Fruit fly (Drosophila melanogaster) whole organism, embryonic: ENCODE measurements around the gene Hpr1.

Experiments
- Abd-B ChIP-seq: fragments of 200-800 bp; sonication (Bioruptor generic); optimal IDR thresholded peaks from 2 replicates; lab custom pipeline; 2018; ENCODE audit warnings: missing biosample characterization, mild to moderate bottlenecking, missing genetic modification characterization, moderate library complexity
- Bgb ChIP-seq: fragments of 200-800 bp; sonication (Bioruptor generic); IDR thresholded peaks from 2 replicates; pipeline ENCODE4 v1.3.6; 2022; ENCODE audit warnings: missing biosample characterization, missing genetic modification characterization; ENCODE audit not compliant: partially characterized antibody
- Blimp-1 ChIP-seq: fragments of 200-800 bp; sonication (Bioruptor generic); optimal IDR thresholded peaks from 3 replicates; lab custom pipeline; 2018; ENCODE audit warnings: missing biosample characterization, missing genetic modification characterization, mild to moderate bottlenecking, moderate library complexity, missing genetic modification reagents
- CG1024 ChIP-seq: fragments of 200-800 bp; sonication (Bioruptor generic); IDR thresholded peaks from 2 replicates; pipeline ENCODE4 v1.3.6; 2022; ENCODE audit warnings: missing biosample characterization, missing genetic modification characterization
- CG10462 ChIP-seq: fragments of 200-800 bp; sonication (Bioruptor generic); optimal IDR thresholded peaks from 2 replicates; lab custom pipeline; 2016; ENCODE audit warnings: missing biosample characterization, missing genetic modification characterization
- CG10959 ChIP-seq: fragments of 200-800 bp; sonication (Bioruptor generic); IDR thresholded peaks from 2 replicates; pipeline ENCODE4 v1.3.6; 2022; ENCODE audit warnings: missing biosample characterization, missing genetic modification characterization
- CG11695 ChIP-seq: fragments of 200-800 bp; sonication (Bioruptor generic); IDR thresholded peaks from 3 replicates; pipeline ENCODE4 v1.3.6; 2022; ENCODE audit warnings: missing biosample characterization, missing genetic modification characterization
- CG1233 ChIP-seq: fragments of 200-800 bp; sonication (Bioruptor generic); optimal IDR thresholded peaks from 4 replicates; lab custom pipeline; 2018; ENCODE audit warnings: missing biosample characterization, mild to moderate bottlenecking, missing genetic modification characterization
- CG13296 ChIP-seq: fragments of 200-800 bp; sonication (Bioruptor generic); optimal IDR thresholded peaks from 3 replicates; lab custom pipeline; 2018; ENCODE audit warnings: missing biosample characterization, mild to moderate bottlenecking, missing genetic modification characterization
- CG14710 ChIP-seq: fragments of 200-800 bp; sonication (Bioruptor generic); optimal IDR thresholded peaks from 3 replicates; lab custom pipeline; 2019; ENCODE audit warnings: missing biosample characterization, mild to moderate bottlenecking, missing genetic modification characterization, moderate library complexity
- CG15073 ChIP-seq: fragments of 200-800 bp; sonication (Bioruptor generic); optimal IDR thresholded peaks from 2 replicates; lab custom pipeline; 2016; ENCODE audit warnings: missing biosample characterization, missing genetic modification characterization
- CG15479 ChIP-seq: fragments of 200-800 bp; sonication (Bioruptor generic); optimal IDR thresholded peaks from 3 replicates; lab custom pipeline; 2019; ENCODE audit warnings: missing biosample characterization, mild to moderate bottlenecking, missing genetic modification characterization, moderate library complexity
- CG17361 ChIP-seq: fragments of 200-800 bp; sonication (Bioruptor generic); IDR thresholded peaks from 3 replicates; pipeline ENCODE4 v1.3.6; 2022; ENCODE audit warnings: missing biosample characterization, missing genetic modification characterization
- CG17612 ChIP-seq: fragments of 200-800 bp; sonication (Bioruptor generic); IDR thresholded peaks from 2 replicates; pipeline ENCODE4 v1.3.6; 2022; ENCODE audit warnings: missing biosample characterization, missing genetic modification characterization
- CG17912 ChIP-seq: fragments of 200-800 bp; sonication (Bioruptor generic); optimal IDR thresholded peaks from 2 replicates; lab custom pipeline; 2018; ENCODE audit warnings: missing biosample characterization, mild to moderate bottlenecking, missing genetic modification characterization
- CG1832 ChIP-seq: fragments of 200-800 bp; sonication (Bioruptor generic); optimal IDR thresholded peaks from 2 replicates; lab custom pipeline; 2017; ENCODE audit warnings: missing biosample characterization, mild to moderate bottlenecking, missing genetic modification characterization, inconsistent platforms
- CG18619 ChIP-seq: fragments of 200-800 bp; sonication (Bioruptor generic); optimal IDR thresholded peaks from 3 replicates; lab custom pipeline; 2017; ENCODE audit warnings: missing biosample characterization, mild to moderate bottlenecking, missing genetic modification characterization
- CG2202 ChIP-seq: fragments of 200-800 bp; sonication (Bioruptor generic); optimal IDR thresholded peaks from 2 replicates; lab custom pipeline; 2018; ENCODE audit warnings: missing biosample characterization, mild to moderate bottlenecking, missing genetic modification characterization
- CG33557 ChIP-seq: fragments of 200-800 bp; sonication (Bioruptor generic); optimal IDR thresholded peaks from 2 replicates; lab custom pipeline; 2019; ENCODE audit warnings: missing biosample characterization, mild to moderate bottlenecking, missing genetic modification characterization, moderate library complexity
- CG34224 ChIP-seq: fragments of 200-800 bp; sonication (Bioruptor generic); IDR thresholded peaks from 3 replicates; pipeline ENCODE4 v1.3.6; 2022; ENCODE audit warnings: missing biosample characterization, missing genetic modification characterization; ENCODE audit not compliant: partially characterized antibody
- CG4282 ChIP-seq: fragments of 200-800 bp; sonication (Bioruptor generic); optimal IDR thresholded peaks from 2 replicates; lab custom pipeline; 2016; ENCODE audit warnings: missing biosample characterization, missing genetic modification characterization
- CG6272 ChIP-seq: fragments of 200-800 bp; sonication (Bioruptor generic); IDR thresholded peaks from 2 replicates; pipeline ENCODE4 v1.3.6; 2022; ENCODE audit warnings: missing biosample characterization, missing genetic modification characterization
- CG8388 ChIP-seq: fragments of 200-800 bp; sonication (Bioruptor generic); optimal IDR thresholded peaks from 2 replicates; lab custom pipeline; 2019; ENCODE audit warnings: missing biosample characterization, mild to moderate bottlenecking, missing genetic modification characterization, moderate library complexity
- Dbx ChIP-seq: fragments of 200-800 bp; sonication (Bioruptor generic); IDR thresholded peaks from 3 replicates; pipeline ENCODE4 v1.3.6; 2022; ENCODE audit warnings: missing biosample characterization, missing genetic modification characterization
- Fer1 ChIP-seq: fragments of 200-800 bp; sonication (Bioruptor generic); optimal IDR thresholded peaks from 2 replicates; lab custom pipeline; 2017; ENCODE audit warnings: missing biosample characterization, mild to moderate bottlenecking, missing genetic modification characterization
- NK7.1 ChIP-seq: fragments of 200-800 bp; sonication (Bioruptor generic); optimal IDR thresholded peaks from 3 replicates; lab custom pipeline; 2016; ENCODE audit warnings: missing biosample characterization, missing genetic modification characterization
- Oli ChIP-seq: fragments of 200-800 bp; sonication (Bioruptor generic); optimal IDR thresholded peaks from 2 replicates; lab custom pipeline; 2018; ENCODE audit warnings: missing biosample characterization, mild to moderate bottlenecking, missing genetic modification characterization, moderate library complexity
- Ptx1 ChIP-seq: fragments of 200-800 bp; sonication (Bioruptor generic); IDR thresholded peaks from 2 replicates; pipeline ENCODE4 v1.3.6; 2022; ENCODE audit warnings: missing biosample characterization, missing genetic modification characterization
- amos ChIP-seq: fragments of 200-800 bp; sonication (Bioruptor generic); IDR thresholded peaks from 2 replicates; pipeline ENCODE4 v1.3.6; 2022; ENCODE audit warnings: missing biosample characterization, missing genetic modification characterization; ENCODE audit not compliant: partially characterized antibody
- emc ChIP-seq: fragments of 200-800 bp; sonication (Bioruptor generic); optimal IDR thresholded peaks from 2 replicates; lab custom pipeline; 2016; ENCODE audit warnings: missing biosample characterization, missing genetic modification characterization
- ewg ChIP-seq: fragments of 200-800 bp; sonication (Bioruptor generic); optimal IDR thresholded peaks from 3 replicates; lab custom pipeline; 2017; ENCODE audit warnings: mild to moderate bottlenecking, missing biosample characterization, missing genetic modification reagents, missing genetic modification characterization
- fd102C ChIP-seq: fragments of 200-800 bp; sonication (Bioruptor generic); optimal IDR thresholded peaks from 2 replicates; lab custom pipeline; 2018; ENCODE audit warnings: missing biosample characterization, mild to moderate bottlenecking, missing genetic modification characterization, moderate library complexity
- fd3F ChIP-seq: fragments of 200-800 bp; sonication (Bioruptor generic); optimal IDR thresholded peaks from 2 replicates; lab custom pipeline; 2018; ENCODE audit warnings: missing biosample characterization, mild to moderate bottlenecking, missing genetic modification characterization, moderate library complexity
- fd96Cb ChIP-seq: fragments of 200-800 bp; sonication (Bioruptor generic); optimal IDR thresholded peaks from 2 replicates; lab custom pipeline; 2018; ENCODE audit warnings: missing biosample characterization, mild to moderate bottlenecking, missing genetic modification characterization, moderate library complexity
- gcm ChIP-seq: fragments of 200-800 bp; sonication (Bioruptor generic); optimal IDR thresholded peaks from 2 replicates; lab custom pipeline; 2019; ENCODE audit warnings: missing biosample characterization, mild to moderate bottlenecking, missing genetic modification characterization, moderate library complexity
- gem ChIP-seq: fragments of 200-800 bp; sonication (Bioruptor generic); optimal IDR thresholded peaks from 2 replicates; lab custom pipeline; 2019; ENCODE audit warnings: missing biosample characterization, mild to moderate bottlenecking, missing genetic modification characterization, moderate library complexity
- gro ChIP-seq: fragments of 200-800 bp; sonication (Bioruptor generic); optimal IDR thresholded peaks from 2 replicates; lab custom pipeline; 2016; ENCODE audit warnings: missing biosample characterization, missing genetic modification characterization
- gsb ChIP-seq: fragments of 200-800 bp; sonication (Bioruptor generic); IDR thresholded peaks from 2 replicates; pipeline ENCODE4 v1.3.6; 2022; ENCODE audit warnings: missing biosample characterization, missing genetic modification characterization
- her ChIP-seq: fragments of 200-800 bp; sonication (Bioruptor generic); optimal IDR thresholded peaks from 2 replicates; lab custom pipeline; 2016; ENCODE audit warnings: missing biosample characterization, missing genetic modification characterization
- maf-S ChIP-seq: fragments of 200-800 bp; sonication (Bioruptor generic); optimal IDR thresholded peaks from 2 replicates; lab custom pipeline; 2016; ENCODE audit warnings: missing biosample characterization, missing genetic modification characterization
- mam ChIP-seq: fragments of 200-800 bp; sonication (Bioruptor generic); optimal IDR thresholded peaks from 3 replicates; lab custom pipeline; 2016; ENCODE audit warnings: missing biosample characterization, missing genetic modification characterization
- nerfin-1 ChIP-seq: fragments of 200-800 bp; sonication (Bioruptor generic); optimal IDR thresholded peaks from 3 replicates; lab custom pipeline; 2019; ENCODE audit warnings: missing biosample characterization, mild to moderate bottlenecking, missing genetic modification characterization, moderate library complexity
- otp ChIP-seq: fragments of 200-800 bp; sonication (Bioruptor generic); IDR thresholded peaks from 3 replicates; pipeline ENCODE4, ENCODE4 v1.3.6; 2022; ENCODE audit warnings: missing biosample characterization, missing genetic modification characterization
- pnt ChIP-seq: fragments of 200-800 bp; sonication (Bioruptor generic); optimal IDR thresholded peaks from 3 replicates; lab custom pipeline; 2016; ENCODE audit warnings: missing biosample characterization, missing genetic modification characterization
- run ChIP-seq: fragments of 200-800 bp; sonication (Bioruptor generic); optimal IDR thresholded peaks from 3 replicates; lab custom pipeline; 2018; ENCODE audit warnings: missing biosample characterization, mild to moderate bottlenecking, missing genetic modification characterization
- schlank ChIP-seq: fragments of 200-800 bp; sonication (Bioruptor generic); optimal IDR thresholded peaks from 2 replicates; lab custom pipeline; 2018; ENCODE audit warnings: missing biosample characterization, mild to moderate bottlenecking, missing genetic modification characterization
- ssp ChIP-seq: fragments of 200-800 bp; sonication (Bioruptor generic); IDR thresholded peaks from 2 replicates; pipeline ENCODE4 v1.3.6; 2022; ENCODE audit warnings: missing biosample characterization, missing genetic modification characterization
- vvl ChIP-seq: fragments of 200-800 bp; sonication (Bioruptor generic); IDR thresholded peaks from 2 replicates; pipeline ENCODE4 v1.3.6; 2022; ENCODE audit warnings: missing biosample characterization, missing genetic modification characterization
- wdn ChIP-seq: fragments of 200-800 bp; sonication (Bioruptor generic); IDR thresholded peaks from 2 replicates; pipeline ENCODE4 v1.3.6; 2022; ENCODE audit warnings: missing biosample characterization, missing genetic modification characterization
- zfh2 ChIP-seq: fragments of 200-800 bp; sonication (Bioruptor generic); optimal IDR thresholded peaks from 2 replicates; lab custom pipeline; 2016; ENCODE audit warnings: missing biosample characterization, missing genetic modification characterization

The Hpr1 gene

DNA sequence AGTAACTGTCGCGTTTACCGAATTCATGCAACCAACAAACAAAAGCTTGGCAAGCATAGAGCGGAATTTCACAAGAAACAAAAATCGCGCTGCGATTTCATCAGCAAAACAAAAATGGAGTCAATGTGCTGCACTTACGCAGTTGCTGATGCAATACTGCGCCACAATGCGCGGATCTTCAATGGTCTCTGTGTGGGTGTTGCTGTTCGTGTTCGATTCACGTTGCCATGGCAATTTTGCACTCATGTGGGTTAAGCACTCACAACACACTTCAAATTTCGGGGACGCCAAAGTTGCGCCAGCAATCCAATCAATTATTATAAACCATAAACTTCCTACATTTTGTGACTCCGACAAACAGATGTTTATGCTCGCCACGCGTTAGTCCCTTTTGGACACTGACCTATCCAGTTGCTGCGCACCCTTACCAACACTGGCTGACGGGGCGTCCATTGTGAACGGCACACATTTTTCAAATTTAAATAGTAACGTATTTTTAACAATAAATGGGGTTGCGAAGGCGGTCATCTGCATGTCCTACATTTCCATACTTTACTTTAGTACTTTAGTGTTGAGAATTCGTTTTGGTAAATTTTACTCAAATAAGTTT lies 40.9 kb upstream of the Hpr1 start, which contains the start of gene CG2017 (continued):
- TF ChIP-seq emc (no peak), fd102C (peak; percentile 28), otp (GFP tag; lab: Robert Waterston, UW) (no peak), Oli (tag; lab: Kevin White, UChicago) (no peak), nerfin-1 (tag; lab: Kevin White, UChicago) (peak; percentile 35), CG10959 (GFP tag; lab: Robert Waterston, UW) (no peak), gem (tag; lab: Kevin White, UChicago) (no peak), CG1233 (GFP tag; lab: Kevin White, UChicago) (peak; percentile 29), CG11695 (no peak), Abd-B (GFP tag; lab: Kevin White, UChicago) (peak; percentile 55), amos (GFP tag; lab: Robert Waterston, UW) (peak; percentile 46; the same call in 1 of the 2 replicates), CG13296 (no peak), her (GFP tag; lab: Kevin White, UChicago) (peak; percentile 52), gro (GFP tag; lab: Kevin White, UChicago) (peak; percentile 45), Dbx (GFP tag; lab: Robert Waterston, UW) (peak; percentile 75), CG14710 (tag; lab: Kevin White, UChicago) (peak; percentile 67), Fer1 (GFP tag; lab: Kevin White, UChicago) (no peak), Bgb (GFP tag; lab: Robert Waterston, UW) (peak; percentile 49; the same call in 1 of the 2 replicates), CG34224 (GFP tag; lab: Robert Waterston, UW) (no peak), CG17912 (GFP tag; lab: Kevin White, UChicago) (peak; percentile 57), CG1024 (no peak), CG15073 (GFP tag; lab: Kevin White, UChicago) (no peak), maf-S (GFP tag; lab: Kevin White, UChicago) (peak; percentile 46), zfh2 (GFP tag; lab: Kevin White, UChicago) (peak; percentile 52), Blimp-1 (GFP tag; lab: Kevin White, UChicago) (no peak), CG33557 (no peak), ssp (GFP tag; lab: Robert Waterston, UW) (no peak), vvl (GFP tag; lab: Robert Waterston, UW) (peak; percentile 81), schlank (tag; lab: Kevin White, UChicago) (no peak), CG1832 (GFP tag; lab: Kevin White, UChicago) (no peak), run (tag; lab: Kevin White, UChicago) (no peak), CG8388 (GFP tag; lab: Kevin White, UChicago) (no peak), wdn (no peak), fd3F (no peak), CG10462 (GFP tag; lab: Kevin White, UChicago) (no peak), NK7.1 (GFP tag; lab: Kevin White, UChicago) (no peak), ewg (GFP tag; lab: Kevin White, UChicago) (peak; percentile 44), CG17612 (GFP tag; lab: Robert Waterston, UW) (no peak), CG4282 (GFP tag; lab: Kevin White, UChicago) (no peak), fd96Cb (tag; lab: Kevin White, UChicago) (no peak), gcm (GFP tag; lab: Kevin White, UChicago) (no peak), CG6272 (GFP tag; lab: Robert Waterston, UW) (0 out of 2 replicates have a peak, but pooled peaks have one; percentile 18), CG15479 (GFP tag; lab: Kevin White, UChicago) (peak; percentile 68), CG17361 (GFP tag; lab: Robert Waterston, UW) (no peak), CG2202 (tag; lab: Kevin White, UChicago) (no peak), gsb (GFP tag; lab: Robert Waterston, UW) (no peak), Ptx1 (0 out of 2 replicates have a peak, but pooled peaks have one; percentile 18), mam (GFP tag; lab: Kevin White, UChicago) (peak; percentile 49), pnt (GFP tag; lab: Kevin White, UChicago) (no peak), CG18619 (GFP tag; lab: Kevin White, UChicago) (peak; percentile 25)
